Worm (Caenorhabditis elegans) whole organism, midembryonic: ENCODE results near the gene appg-2.

ENCODE experiments used
- T22C8.4 ChIP-seq: fragments of 200-800 bp; sonication (Bioruptor generic); IDR thresholded peaks from 2 replicates; pipeline ENCODE4 v1.3.6; 2022; ENCODE audit warnings: missing genetic modification characterization, missing compliant biosample characterization
- cog-1 ChIP-seq: sonication (generic microtip); optimal IDR thresholded peaks from 2 replicates; lab custom pipeline; 2016; ENCODE audit warnings: missing genetic modification characterization, missing compliant biosample characterization
- flt-1 ChIP-seq: fragments of 200-800 bp; sonication (Bioruptor generic); IDR thresholded peaks from 2 replicates; pipeline ENCODE4 v1.3.6; 2022; ENCODE audit warnings: missing genetic modification characterization, missing compliant biosample characterization
- klf-2 ChIP-seq: fragments of 200-800 bp; sonication (Bioruptor generic); conservative IDR thresholded peaks from 2 replicates; pipeline ENCODE4 v1.3.6; 2022; ENCODE audit warnings: missing genetic modification reagents, missing genetic modification characterization, missing compliant biosample characterization
- med-1 ChIP-seq: sonication (generic microtip); optimal IDR thresholded peaks from 2 replicates; lab custom pipeline; 2017; ENCODE audit warnings: missing genetic modification characterization, mild to moderate bottlenecking, missing compliant biosample characterization, antibody characterized with exemption, missing genetic modification reagents; ENCODE audit not compliant: insufficient read depth
- ref-1 ChIP-seq: fragments of 200-800 bp; sonication (Bioruptor generic); conservative IDR thresholded peaks from 2 replicates; pipeline ENCODE4 v1.3.6; 2022; ENCODE audit warnings: missing genetic modification reagents, missing genetic modification characterization, missing compliant biosample characterization
- tab-1 ChIP-seq: fragments of 200-800 bp; sonication (Bioruptor generic); IDR thresholded peaks from 2 replicates; pipeline ENCODE4 v1.3.6; 2022; ENCODE audit warnings: missing genetic modification characterization, missing compliant biosample characterization
- ztf-23 ChIP-seq: fragments of 200-800 bp; sonication (Bioruptor generic); IDR thresholded peaks from 2 replicates; pipeline ENCODE4 v1.3.6; 2022; ENCODE audit warnings: missing genetic modification reagents, missing genetic modification characterization, missing compliant biosample characterization
- ztf-29 ChIP-seq: fragments of 200-800 bp; sonication (Bioruptor generic); IDR thresholded peaks from 2 replicates; pipeline ENCODE4 v1.3.6; 2022; ENCODE audit warnings: missing genetic modification reagents, missing genetic modification characterization, missing compliant biosample characterization

appg-2 gene

ce11 chrII:8851996-8852587, 51.2 kb downstream of the appg-2 start, which contains the start of gene oac-46:
oac-46 (minus strand) TSS chrII:8852096.
- TF ChIP-seq ztf-29 (GFP tag; lab: Robert Waterston, UW) (no peak), klf-2 (GFP tag; lab: Robert Waterston, UW) (no peak), cog-1 (tag; lab: Kevin White, UChicago) (no peak), T22C8.4 (no peak), ztf-23 (GFP tag; lab: Robert Waterston, UW) (no peak), tab-1 (no peak), ref-1 (GFP tag; lab: Robert Waterston, UW) (no peak), med-1 (GFP tag; lab: Kevin White, UChicago) (no peak), flt-1 (GFP tag; lab: Robert Waterston, UW) (no peak)

- TF ChIP-seq ztf-29 (GFP tag; lab: Robert Waterston, UW): no peak
- no peak for TF ChIP-seq tab-1
- TF ChIP-seq flt-1 (GFP tag; lab: Robert Waterston, UW): no peak
- TF ChIP-seq T22C8.4: no peak
- no peak for TF ChIP-seq ref-1 (GFP tag; lab: Robert Waterston, UW)
- TF ChIP-seq cog-1 (tag; lab: Kevin White, UChicago): no peak
- TF ChIP-seq ztf-23 (GFP tag; lab: Robert Waterston, UW): no peak
- TF ChIP-seq med-1 (GFP tag; lab: Kevin White, UChicago): no peak
- no peak for TF ChIP-seq klf-2 (GFP tag; lab: Robert Waterston, UW)
These were observed 52.3 kb downstream of the appg-2 start for ce11 chrII:8853238-8853637.

DNA sequence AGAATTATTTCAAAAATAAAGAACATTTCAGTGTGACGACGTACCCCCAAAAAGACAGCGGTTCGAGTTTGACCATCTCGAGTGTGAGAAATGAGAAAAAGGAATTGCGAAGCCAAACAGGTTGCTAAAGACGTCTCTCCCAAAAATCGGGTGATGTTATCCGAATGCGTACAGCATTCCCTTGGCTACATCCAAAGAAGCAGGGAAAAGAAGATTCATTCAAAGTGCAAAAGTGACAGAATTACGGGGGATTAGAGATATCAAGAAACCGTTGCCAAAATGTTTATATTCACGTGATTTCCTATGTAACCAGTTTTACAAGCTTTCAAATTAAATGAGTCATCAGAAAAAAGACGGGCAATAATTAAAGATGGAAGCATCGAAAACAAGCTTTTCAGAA, 53.0 kb downstream of the appg-2 start:
- TF ChIP-seq tab-1 (no peak), cog-1 (tag; lab: Kevin White, UChicago) (no peak), T22C8.4 (no peak), med-1 (GFP tag; lab: Kevin White, UChicago) (no peak), klf-2 (GFP tag; lab: Robert Waterston, UW) (no peak), flt-1 (GFP tag; lab: Robert Waterston, UW) (no peak), ztf-23 (GFP tag; lab: Robert Waterston, UW) (no peak), ztf-29 (GFP tag; lab: Robert Waterston, UW) (no peak)
